Worm (Caenorhabditis elegans) whole organism, mixed stage, embryonic: ENCODE results near the gene Y37E11AL.9.

ENCODE experiments used
- M03D4.4 ChIP-seq: sonication (generic microtip); optimal IDR thresholded peaks from 2 replicates; lab custom pipeline; 2017; ENCODE audit warnings: mild to moderate bottlenecking, missing genetic modification characterization, missing compliant biosample characterization
- bed-3 ChIP-seq: fragments of 200-800 bp; sonication (Bioruptor generic); optimal IDR thresholded peaks from 3 replicates; lab custom pipeline; 2018; ENCODE audit warnings: mild to moderate bottlenecking, missing genetic modification characterization, moderate library complexity, missing compliant biosample characterization
- blmp-1 ChIP-seq: fragments of 150-350 bp; optimal IDR thresholded peaks from 2 replicates; lab custom pipeline; 2014; ENCODE audit warnings: missing biosample characterization, missing genetic modification characterization
- ceh-39 ChIP-seq: fragments of 150-350 bp; optimal IDR thresholded peaks from 2 replicates; lab custom pipeline; 2014; ENCODE audit warnings: missing biosample characterization, missing genetic modification characterization
- ceh-43 ChIP-seq: fragments of 200-800 bp; sonication (Bioruptor generic); optimal IDR thresholded peaks from 2 replicates; lab custom pipeline; 2018; ENCODE audit warnings: mild to moderate bottlenecking, missing genetic modification characterization, moderate library complexity, missing compliant biosample characterization
- ceh-83 ChIP-seq: fragments of 200-800 bp; sonication (Bioruptor generic); optimal IDR thresholded peaks from 2 replicates; lab custom pipeline; 2018; ENCODE audit warnings: mild to moderate bottlenecking, missing genetic modification characterization, missing compliant biosample characterization
- ces-1 ChIP-seq: fragments of 150-350 bp; optimal IDR thresholded peaks from 2 replicates; lab custom pipeline; 2014; ENCODE audit warnings: missing biosample characterization, missing genetic modification reagents, missing genetic modification characterization
- cnd-1 ChIP-seq: fragments of 200-800 bp; sonication (Bioruptor generic); optimal IDR thresholded peaks from 2 replicates; lab custom pipeline; 2018; ENCODE audit warnings: mild to moderate bottlenecking, missing genetic modification characterization, missing compliant biosample characterization
- drap-1 ChIP-seq: fragments of 200-800 bp; sonication (Bioruptor generic); optimal IDR thresholded peaks from 3 replicates; lab custom pipeline; 2018; ENCODE audit warnings: mild to moderate bottlenecking, missing genetic modification characterization, missing compliant biosample characterization
- elt-1 ChIP-seq: sonication (generic microtip); optimal IDR thresholded peaks from 2 replicates; lab custom pipeline; 2017; ENCODE audit warnings: missing genetic modification characterization, mild to moderate bottlenecking, missing compliant biosample characterization, antibody characterized with exemption, moderate library complexity, borderline replicate concordance; ENCODE audit not compliant: insufficient read depth
- elt-3 ChIP-seq: fragments of 150-350 bp; optimal IDR thresholded peaks from 2 replicates; lab custom pipeline; 2014; ENCODE audit warnings: missing biosample characterization, missing genetic modification characterization
- flh-1 ChIP-seq: fragments of 200-800 bp; sonication (Bioruptor generic); optimal IDR thresholded peaks from 2 replicates; lab custom pipeline; 2018; ENCODE audit warnings: mild to moderate bottlenecking, missing genetic modification characterization, moderate library complexity, missing compliant biosample characterization
- hlh-1 ChIP-seq: fragments of 150-350 bp; optimal IDR thresholded peaks from 2 replicates; lab custom pipeline; 2014; ENCODE audit warnings: missing biosample characterization, missing genetic modification reagents, missing genetic modification characterization
- lin-13 ChIP-seq: fragments of 150-350 bp; optimal IDR thresholded peaks from 2 replicates; lab custom pipeline; 2014; ENCODE audit warnings: missing biosample characterization, missing genetic modification characterization
- lin-32 ChIP-seq: fragments of 200-800 bp; sonication (Bioruptor generic); optimal IDR thresholded peaks from 2 replicates; lab custom pipeline; 2018; ENCODE audit warnings: mild to moderate bottlenecking, missing genetic modification characterization, missing compliant biosample characterization
- lsy-2 ChIP-seq: fragments of 150-350 bp; optimal IDR thresholded peaks from 2 replicates; lab custom pipeline; 2014; ENCODE audit warnings: missing biosample characterization, missing genetic modification characterization
- mab-5 ChIP-seq: fragments of 150-350 bp; optimal IDR thresholded peaks from 2 replicates; lab custom pipeline; 2014; ENCODE audit warnings: missing biosample characterization, missing genetic modification characterization
- mep-1 ChIP-seq: fragments of 150-350 bp; optimal IDR thresholded peaks from 2 replicates; lab custom pipeline; 2017; ENCODE audit warnings: missing biosample characterization, missing genetic modification reagents, missing genetic modification characterization, inconsistent platforms
- mls-2 ChIP-seq: sonication (generic microtip); optimal IDR thresholded peaks from 2 replicates; lab custom pipeline; 2016; ENCODE audit warnings: mild to moderate bottlenecking, missing genetic modification characterization, moderate library complexity, missing compliant biosample characterization
- nhr-12 ChIP-seq: fragments of 150-350 bp; optimal IDR thresholded peaks from 2 replicates; lab custom pipeline; 2014; ENCODE audit warnings: missing biosample characterization, missing genetic modification characterization
- nhr-2 ChIP-seq: fragments of 150-350 bp; optimal IDR thresholded peaks from 2 replicates; lab custom pipeline; 2014; ENCODE audit warnings: missing biosample characterization, missing genetic modification characterization
- nhr-237 ChIP-seq: fragments of 150-350 bp; optimal IDR thresholded peaks from 2 replicates; lab custom pipeline; 2014; ENCODE audit warnings: missing biosample characterization, missing genetic modification characterization
- nhr-28 ChIP-seq: fragments of 150-350 bp; optimal IDR thresholded peaks from 2 replicates; lab custom pipeline; 2014; ENCODE audit warnings: missing biosample characterization, missing genetic modification characterization
- nhr-76 ChIP-seq: sonication (generic microtip); optimal IDR thresholded peaks from 2 replicates; lab custom pipeline; 2017; ENCODE audit warnings: missing biosample characterization, missing genetic modification characterization
- pha-4 ChIP-seq: fragments of 150-350 bp; optimal IDR thresholded peaks from 2 replicates; lab custom pipeline; 2018; ENCODE audit warnings: missing biosample characterization, missing genetic modification reagents, missing genetic modification characterization
- sem-2 ChIP-seq: fragments of 200-800 bp; sonication (Bioruptor generic); optimal IDR thresholded peaks from 2 replicates; lab custom pipeline; 2018; ENCODE audit warnings: mild to moderate bottlenecking, missing genetic modification characterization, missing compliant biosample characterization
- snpc-4 ChIP-seq: fragments of 150-350 bp; optimal IDR thresholded peaks from 2 replicates; lab custom pipeline; 2014; ENCODE audit warnings: missing biosample characterization, missing genetic modification characterization
- sptf-1 ChIP-seq: sonication (generic microtip); optimal IDR thresholded peaks from 2 replicates; lab custom pipeline; 2017; ENCODE audit warnings: mild to moderate bottlenecking, missing genetic modification characterization, moderate library complexity, missing compliant biosample characterization
- tbx-8 ChIP-seq: fragments of 200-800 bp; sonication (Bioruptor generic); optimal IDR thresholded peaks from 2 replicates; lab custom pipeline; 2018; ENCODE audit warnings: mild to moderate bottlenecking, missing genetic modification characterization, moderate library complexity, missing compliant biosample characterization
- unc-120 ChIP-seq: sonication (generic microtip); optimal IDR thresholded peaks from 2 replicates; lab custom pipeline; 2017; ENCODE audit warnings: missing genetic modification characterization, missing compliant biosample characterization; ENCODE audit not compliant: poor library complexity, severe bottlenecking
- unc-39 ChIP-seq: fragments of 150-350 bp; optimal IDR thresholded peaks from 2 replicates; lab custom pipeline; 2014; ENCODE audit warnings: missing biosample characterization, missing genetic modification characterization
- unc-62 ChIP-seq: fragments of 150-350 bp; optimal IDR thresholded peaks from 2 replicates; lab custom pipeline; 2014; ENCODE audit warnings: missing biosample characterization, missing genetic modification reagents, missing genetic modification characterization
- zip-8 ChIP-seq: fragments of 150-350 bp; optimal IDR thresholded peaks from 2 replicates; lab custom pipeline; 2014; ENCODE audit warnings: missing biosample characterization, missing genetic modification characterization
- ztf-11 ChIP-seq: fragments of 150-350 bp; optimal IDR thresholded peaks from 2 replicates; lab custom pipeline; 2014; ENCODE audit warnings: missing biosample characterization, missing genetic modification characterization

Gene Y37E11AL.9

DNA sequence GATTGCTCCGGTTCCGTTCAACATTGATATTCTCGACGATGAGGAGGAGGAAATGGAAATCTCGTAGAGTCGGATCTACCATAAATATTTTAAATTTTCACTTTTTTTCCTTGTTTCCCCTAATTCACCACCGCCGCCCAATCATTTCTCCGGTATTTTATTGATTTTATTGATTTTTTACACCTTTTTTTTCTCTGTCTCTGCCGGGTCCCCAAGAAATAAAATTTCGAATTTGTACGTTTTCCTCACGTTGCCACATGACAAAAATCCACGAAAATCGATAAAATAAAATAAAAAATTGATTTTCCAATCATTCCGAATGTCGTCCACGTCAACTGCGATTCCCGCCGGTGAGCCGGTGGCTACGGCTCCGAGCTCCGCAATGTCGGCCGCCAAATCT, 2.3 kb downstream of the Y37E11AL.9 start, which contains the start of gene Y37E11AL.2:
Gene Y37E11AL.2, plus strand, starts transcription at position 301 of the 400 bp plus-strand sequence.
- TF ChIP-seq lin-32 (GFP tag; lab: Kevin White, UChicago) (no peak), nhr-28 (tag; lab: Kevin White, UChicago) (no peak), mls-2 (tag; lab: Kevin White, UChicago) (no peak), unc-62 (no peak), sem-2 (GFP tag; lab: Kevin White, UChicago) (no peak), mep-1 (tag; lab: Kevin White, UChicago) (no peak), blmp-1 (tag; lab: Kevin White, UChicago) (no peak), nhr-237 (tag; lab: Kevin White, UChicago) (no peak), ces-1 (GFP tag; lab: Kevin White, UChicago) (no peak), hlh-1 (tag; lab: Kevin White, UChicago) (no peak), snpc-4 (tag; lab: Kevin White, UChicago) (no peak)
- TF ChIP-seq, all 35 proteins: peak for 0

DNA sequence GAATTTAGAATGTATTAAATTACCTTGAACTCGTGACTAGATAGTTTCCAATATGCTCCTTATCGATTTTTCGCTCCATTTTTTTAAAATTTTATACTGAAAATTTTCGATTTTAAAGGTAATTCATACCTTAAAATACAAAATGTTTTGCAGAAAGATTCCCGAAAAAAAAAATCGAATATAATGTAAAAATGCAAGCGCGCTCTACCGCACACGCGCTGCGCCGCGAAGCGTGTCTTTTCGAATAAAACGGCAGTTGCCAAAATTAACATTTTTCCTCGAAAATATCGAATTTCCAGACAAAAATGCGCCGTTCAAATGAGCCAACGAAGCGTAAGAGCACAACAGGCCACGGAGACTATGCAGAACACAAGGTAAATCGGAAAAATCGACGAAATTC, 5.8 kb downstream of the Y37E11AL.9 start, which contains the start of the genes taf-6.2 and Y37E11AL.3:
Gene taf-6.2, minus strand, starts transcription at position 96 of the 400 bp plus-strand sequence.
Gene Y37E11AL.3, plus strand, starts transcription at position 298 of the 400 bp plus-strand sequence.
- TF ChIP-seq lin-13 (tag; lab: Kevin White, UChicago) (peak; percentile 46), mep-1 (tag; lab: Kevin White, UChicago) (peak; percentile 57), nhr-76 (tag; lab: Kevin White, UChicago) (no peak), nhr-237 (tag; lab: Kevin White, UChicago) (peak; percentile 17), lsy-2 (tag; lab: Kevin White, UChicago) (peak; percentile 46), ces-1 (GFP tag; lab: Kevin White, UChicago) (peak; percentile 51), unc-39 (tag; lab: Kevin White, UChicago) (no peak), cnd-1 (tag; lab: Kevin White, UChicago) (no peak), unc-120 (tag; lab: Kevin White, UChicago) (no peak), elt-3 (tag; lab: Kevin White, UChicago) (no peak), nhr-12 (tag; lab: Kevin White, UChicago) (no peak), ceh-83 (GFP tag; lab: Kevin White, UChicago) (no peak), ceh-39 (tag; lab: Kevin White, UChicago) (peak; percentile 72), snpc-4 (tag; lab: Kevin White, UChicago) (no peak), hlh-1 (tag; lab: Kevin White, UChicago) (peak; percentile 49)
- TF ChIP-seq, all 35 proteins: peak for 7

DNA sequence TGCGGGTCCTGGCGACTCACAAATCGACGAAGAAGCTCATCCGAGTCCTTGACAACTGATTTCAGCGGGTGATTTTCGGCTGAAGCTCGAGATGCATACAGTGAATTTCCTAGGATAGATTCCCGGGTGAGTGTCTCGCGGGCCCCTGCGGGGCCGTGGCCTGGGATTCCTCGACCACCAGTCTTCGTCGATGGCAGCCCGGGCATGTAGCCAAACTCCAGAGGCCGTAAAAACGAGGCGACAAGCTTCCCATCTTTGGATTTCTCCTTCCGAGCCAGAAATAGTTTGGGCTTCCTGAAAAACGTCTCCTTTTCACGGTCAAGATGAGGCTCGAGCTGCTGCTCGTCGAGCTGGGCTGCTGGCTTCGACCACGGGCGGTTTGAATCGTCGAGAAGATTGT, 12.4 kb downstream of the Y37E11AL.9 start:
- no peak for TF ChIP-seq ceh-83 (GFP tag; lab: Kevin White, UChicago)
- no peak for TF ChIP-seq sptf-1
- TF ChIP-seq unc-62: no peak
- TF ChIP-seq pha-4: no peak
- no peak for TF ChIP-seq flh-1 (GFP tag; lab: Kevin White, UChicago)
- no peak for TF ChIP-seq ceh-43
- no peak for TF ChIP-seq blmp-1 (tag; lab: Kevin White, UChicago)
- no peak for TF ChIP-seq lsy-2 (tag; lab: Kevin White, UChicago)
- no peak for TF ChIP-seq zip-8 (tag; lab: Kevin White, UChicago)
- TF ChIP-seq mls-2 (tag; lab: Kevin White, UChicago): no peak
- TF ChIP-seq snpc-4 (tag; lab: Kevin White, UChicago): no peak
- no peak for TF ChIP-seq nhr-28 (tag; lab: Kevin White, UChicago)
- no peak for TF ChIP-seq elt-1 (tag; lab: Kevin White, UChicago)
- TF ChIP-seq nhr-76 (tag; lab: Kevin White, UChicago): no peak
- no peak for TF ChIP-seq unc-39 (tag; lab: Kevin White, UChicago)
- TF ChIP-seq M03D4.4 (tag; lab: Kevin White, UChicago): no peak

DNA sequence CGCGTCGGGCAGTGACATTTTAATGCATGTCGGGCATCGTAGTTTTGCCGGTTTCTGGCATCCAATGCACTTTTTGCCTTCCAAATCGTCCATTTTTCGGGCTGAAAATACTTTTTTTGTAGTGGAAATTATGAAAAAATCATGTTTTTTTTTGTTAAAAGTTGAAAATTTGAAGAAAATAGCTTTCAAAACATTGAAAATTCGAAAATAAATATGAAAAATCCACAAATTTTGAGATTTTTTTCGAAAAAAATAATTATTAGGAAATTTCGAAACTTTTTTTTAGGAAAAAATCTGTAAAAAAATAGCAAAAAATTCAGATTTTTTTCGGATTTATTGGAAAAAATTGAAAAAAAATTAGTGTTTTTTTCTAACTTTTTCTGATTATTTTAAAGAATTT, 13.7 kb downstream of the Y37E11AL.9 start, which contains the start of gene map-1:
Gene map-1, minus strand, starts transcription at position 101 of the 400 bp plus-strand sequence.
- TF ChIP-seq hlh-1 (tag; lab: Kevin White, UChicago) (no peak), lsy-2 (tag; lab: Kevin White, UChicago) (no peak), nhr-237 (tag; lab: Kevin White, UChicago) (no peak), drap-1 (GFP tag; lab: Kevin White, UChicago) (no peak), elt-3 (tag; lab: Kevin White, UChicago) (no peak), mep-1 (tag; lab: Kevin White, UChicago) (no peak)
- TF ChIP-seq, all 35 proteins: peak for 0

DNA sequence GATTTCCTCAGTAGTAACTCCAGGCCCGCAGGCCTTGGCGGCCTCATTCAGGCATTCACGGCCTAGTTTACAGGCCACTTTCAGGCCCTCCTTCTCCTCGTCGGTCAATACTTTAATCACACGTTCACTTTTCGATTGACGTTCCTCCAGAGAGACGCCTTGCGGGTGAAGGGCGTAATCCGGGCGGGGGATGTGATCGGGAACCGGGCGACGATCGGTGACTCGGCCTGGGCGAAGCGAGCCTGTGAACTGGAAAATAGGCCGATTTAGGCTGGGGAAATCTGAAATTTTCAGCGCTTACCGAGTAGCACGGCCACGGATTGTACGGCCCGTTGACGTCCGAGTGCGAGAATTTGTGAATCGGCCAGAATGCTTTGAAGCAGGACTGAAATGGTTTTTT, 14.2 kb downstream of the Y37E11AL.9 start:
- TF ChIP-seq nhr-2 (tag; lab: Kevin White, UChicago) (no peak), mab-5 (tag; lab: Kevin White, UChicago) (no peak), ceh-83 (GFP tag; lab: Kevin White, UChicago) (no peak), tbx-8 (GFP tag; lab: Kevin White, UChicago) (no peak), bed-3 (GFP tag; lab: Kevin White, UChicago) (no peak), ztf-11 (tag; lab: Kevin White, UChicago) (no peak)
